Fruit fly (Drosophila melanogaster) whole organism, wandering third instar larva: ENCODE data around the gene CG7142.
A peak's percentile ranks its signal among the peaks of the same experiment; 100 is the strongest.

Experiments
- Abd-B ChIP-seq: fragments of >200 bp; optimal IDR thresholded peaks from 2 replicates; lab custom pipeline; 2017; ENCODE audit warnings: missing biosample characterization, missing genetic modification characterization
- CG32264 ChIP-seq: fragments of 200-800 bp; sonication (Bioruptor generic); optimal IDR thresholded peaks from 2 replicates; lab custom pipeline; 2016; ENCODE audit warnings: missing biosample characterization, missing genetic modification characterization
- CG9705 ChIP-seq: fragments of 200-800 bp; sonication (Bioruptor generic); optimal IDR thresholded peaks from 2 replicates; lab custom pipeline; 2018; ENCODE audit warnings: missing biosample characterization, mild to moderate bottlenecking, missing genetic modification characterization
- CrebA ChIP-seq: fragments of 200-800 bp; sonication (Bioruptor generic); optimal IDR thresholded peaks from 2 replicates; lab custom pipeline; 2016; ENCODE audit warnings: missing biosample characterization, mild to moderate bottlenecking, missing genetic modification characterization, borderline replicate concordance
- Dfd ChIP-seq: fragments of >200 bp; optimal IDR thresholded peaks from 2 replicates; lab custom pipeline; 2017; ENCODE audit warnings: missing biosample characterization, missing genetic modification characterization
- Dif ChIP-seq: fragments of 200-275, 200-300 bp; sonication (Bioruptor generic); optimal IDR thresholded peaks from 2 replicates; lab custom pipeline; 2018; ENCODE audit warnings: missing biosample characterization, missing genetic modification characterization; ENCODE audit not compliant: partially characterized antibody
- GATAd ChIP-seq: sonication (Bioruptor generic); optimal IDR thresholded peaks from 2 replicates; lab custom pipeline; 2016; ENCODE audit warnings: missing biosample characterization, missing genetic modification characterization
- HLH106 ChIP-seq: fragments of 200-800 bp; optimal IDR thresholded peaks from 3 replicates; lab custom pipeline; 2019; ENCODE audit warnings: missing biosample characterization, mild to moderate bottlenecking, missing genetic modification characterization, moderate library complexity
- Hnf4 ChIP-seq: fragments of 200-800 bp; sonication (Bioruptor generic); optimal IDR thresholded peaks from 2 replicates; lab custom pipeline; 2016; ENCODE audit warnings: missing biosample characterization, mild to moderate bottlenecking, missing genetic modification characterization
- Hr78 ChIP-seq: fragments of >200 bp; optimal IDR thresholded peaks from 2 replicates; lab custom pipeline; 2017; ENCODE audit warnings: missing biosample characterization, missing genetic modification characterization
- Hr83 ChIP-seq: fragments of 200-300 bp; sonication (Bioruptor generic); optimal IDR thresholded peaks from 2 replicates; lab custom pipeline; 2016; ENCODE audit warnings: missing biosample characterization, mild to moderate bottlenecking, missing genetic modification characterization, moderate library complexity; ENCODE audit not compliant: poor library complexity, severe bottlenecking
- Jra ChIP-seq: sonication (Bioruptor generic); optimal IDR thresholded peaks from 2 replicates; lab custom pipeline; 2016; ENCODE audit warnings: missing biosample characterization, missing genetic modification characterization
- Mio ChIP-seq: sonication (Bioruptor generic); optimal IDR thresholded peaks from 2 replicates; lab custom pipeline; 2016; ENCODE audit warnings: missing biosample characterization, missing genetic modification characterization
- Myc ChIP-seq: fragments of >200 bp; optimal IDR thresholded peaks from 2 replicates; lab custom pipeline; 2017
- N ChIP-seq: fragments of >200 bp; optimal IDR thresholded peaks from 2 replicates; lab custom pipeline; 2018; ENCODE audit warnings: missing biosample characterization, missing external identifiers, missing genetic modification characterization
- OdsH ChIP-seq: fragments of 200-800 bp; sonication (Bioruptor generic); optimal IDR thresholded peaks from 2 replicates; lab custom pipeline; 2016; ENCODE audit warnings: missing biosample characterization, mild to moderate bottlenecking, missing genetic modification characterization
- Rel ChIP-seq, 2 experiments: fragments of 200-800 bp; sonication (Bioruptor generic) in 1 of 2; optimal IDR thresholded peaks; 2 replicates in 1 of 2; 3 replicates in 1 of 2; lab custom pipeline; 2016 to 2019; ENCODE audit warnings: mild to moderate bottlenecking in 2 of 2, missing biosample characterization in 2 of 2, missing genetic modification characterization in 2 of 2, moderate library complexity in 1 of 2
- Sp1 ChIP-seq: fragments of 200-800 bp; sonication (Bioruptor generic); optimal IDR thresholded peaks from 3 replicates; lab custom pipeline; 2019; ENCODE audit warnings: missing biosample characterization, mild to moderate bottlenecking, missing genetic modification characterization, moderate library complexity
- Vsx2 ChIP-seq: fragments of 200-300, 225-300 bp; sonication (Bioruptor generic); optimal IDR thresholded peaks from 2 replicates; lab custom pipeline; 2018; ENCODE audit warnings: missing biosample characterization, missing genetic modification characterization; ENCODE audit not compliant: partially characterized antibody
- br ChIP-seq: fragments of 200-800 bp; sonication (Bioruptor generic); optimal IDR thresholded peaks from 2 replicates; lab custom pipeline; 2016; ENCODE audit warnings: missing biosample characterization, missing genetic modification characterization
- brk ChIP-seq: fragments of 200-800 bp; sonication (Bioruptor generic); optimal IDR thresholded peaks from 2 replicates; lab custom pipeline; 2016; ENCODE audit warnings: missing biosample characterization, mild to moderate bottlenecking, missing genetic modification characterization
- dl ChIP-seq, 2 experiments: fragments of 175-275, 200-275 bp in 1 of 2; fragments of 200-275 bp in 1 of 2; sonication (Bioruptor generic); optimal IDR thresholded peaks; lab custom pipeline; 2018; ENCODE audit warnings: mild to moderate bottlenecking in 2 of 2, missing biosample characterization in 2 of 2, missing genetic modification characterization in 2 of 2, moderate library complexity in 2 of 2; ENCODE audit not compliant: partially characterized antibody in 2 of 2, insufficient read depth in 1 of 2
- dmrt93B ChIP-seq: fragments of 200-800 bp; sonication (Bioruptor generic); optimal IDR thresholded peaks from 2 replicates; lab custom pipeline; 2018; ENCODE audit warnings: missing biosample characterization, mild to moderate bottlenecking, missing genetic modification characterization
- dsf ChIP-seq: sonication (Bioruptor generic); optimal IDR thresholded peaks from 2 replicates; lab custom pipeline; 2016; ENCODE audit warnings: missing biosample characterization, missing genetic modification characterization, borderline replicate concordance
- ey ChIP-seq: fragments of 200-800 bp; sonication (Bioruptor generic); optimal IDR thresholded peaks from 2 replicates; lab custom pipeline; 2016; ENCODE audit warnings: missing biosample characterization, missing genetic modification characterization
- foxo ChIP-seq, 2 experiments: fragments of 200-800 bp; sonication (Bioruptor generic); optimal IDR thresholded peaks; 2 replicates in 1 of 2; 3 replicates in 1 of 2; lab custom pipeline; 2016 to 2017; ENCODE audit warnings: missing biosample characterization in 2 of 2, missing genetic modification characterization in 2 of 2
- fru ChIP-seq: fragments of 200-800 bp; sonication (Bioruptor generic); optimal IDR thresholded peaks from 3 replicates; lab custom pipeline; 2016; ENCODE audit warnings: missing biosample characterization, mild to moderate bottlenecking, missing genetic modification characterization
- h ChIP-seq: fragments of 200-800 bp; sonication (Bioruptor generic); optimal IDR thresholded peaks from 3 replicates; lab custom pipeline; 2016; ENCODE audit warnings: missing biosample characterization, mild to moderate bottlenecking, missing genetic modification characterization
- jim ChIP-seq: fragments of 175-275, 200-325 bp; sonication (Bioruptor generic); optimal IDR thresholded peaks from 2 replicates; lab custom pipeline; 2016; ENCODE audit warnings: missing biosample characterization, mild to moderate bottlenecking, missing genetic modification characterization
- lola ChIP-seq: fragments of >200 bp; optimal IDR thresholded peaks from 2 replicates; lab custom pipeline; 2017; ENCODE audit warnings: missing biosample characterization, missing genetic modification characterization
- pan ChIP-seq: fragments of >200 bp; optimal IDR thresholded peaks from 2 replicates; lab custom pipeline; 2017
- psq ChIP-seq: fragments of 200-800 bp; sonication (Bioruptor generic); optimal IDR thresholded peaks from 3 replicates; lab custom pipeline; 2017; ENCODE audit warnings: missing biosample characterization, mild to moderate bottlenecking, missing genetic modification characterization, moderate library complexity
- rgr ChIP-seq: fragments of 200-800 bp; sonication (Bioruptor generic); optimal IDR thresholded peaks from 3 replicates; lab custom pipeline; 2016; ENCODE audit warnings: missing biosample characterization, mild to moderate bottlenecking, missing genetic modification characterization
- sage ChIP-seq: fragments of 200-800 bp; sonication (Bioruptor generic); optimal IDR thresholded peaks from 2 replicates; lab custom pipeline; 2016; ENCODE audit warnings: missing biosample characterization, mild to moderate bottlenecking, missing genetic modification characterization
- sv ChIP-seq: fragments of 200-800 bp; sonication (Bioruptor generic); optimal IDR thresholded peaks from 3 replicates; lab custom pipeline; 2016; ENCODE audit warnings: missing biosample characterization, missing genetic modification characterization
- tai ChIP-seq: sonication (Bioruptor generic); optimal IDR thresholded peaks from 2 replicates; lab custom pipeline; 2016; ENCODE audit warnings: missing biosample characterization, missing genetic modification characterization
- usp ChIP-seq: fragments of >200 bp; optimal IDR thresholded peaks from 2 replicates; lab custom pipeline; 2017; ENCODE audit warnings: missing biosample characterization, missing genetic modification characterization
- woc ChIP-seq: sonication (Bioruptor generic); optimal IDR thresholded peaks from 2 replicates; lab custom pipeline; 2016; ENCODE audit warnings: missing biosample characterization, mild to moderate bottlenecking, missing genetic modification characterization

The CG7142 gene

DNA sequence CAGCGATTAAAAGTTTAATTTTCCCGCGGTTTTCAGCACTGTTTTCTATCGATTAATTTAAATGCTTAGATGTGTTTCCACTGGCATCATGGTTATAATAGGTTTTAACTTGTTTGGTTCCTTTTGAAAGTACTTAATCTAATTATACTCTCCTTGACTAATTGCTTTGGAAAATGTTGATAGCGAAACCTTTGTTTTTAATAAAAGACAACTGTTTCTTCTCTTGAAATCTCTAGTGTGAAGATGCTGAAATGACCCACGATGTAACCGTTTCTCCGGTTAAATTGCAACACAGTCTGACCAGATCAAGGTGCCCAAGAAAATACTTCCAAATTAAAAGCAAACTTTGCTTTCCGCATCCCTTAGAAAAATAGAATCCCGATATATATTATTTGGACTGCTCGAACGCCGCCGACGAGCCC, 19.6 kb upstream of the CG7142 start, which contains the start of gene Dlc90F:
Dlc90F (plus strand) TSS at position 330 of the 422 bp plus-strand sequence.
- TF ChIP-seq Hr78 (GFP tag; lab: Kevin White, UChicago) (no peak), Vsx2 (GFP tag; lab: Kevin White, UChicago) (no peak), Abd-B (GFP tag; lab: Kevin White, UChicago) (no peak), Jra (GFP tag; lab: Kevin White, UChicago) (peak; percentile 45), pan (lab: Kevin White, UChicago) (no peak), br (GFP tag; lab: Kevin White, UChicago) (peak; percentile 44), h (no peak), foxo (GFP tag; optimal IDR thresholded peaks at IDR 0.05; lab: Kevin White, UChicago) (no peak), GATAd (GFP tag; lab: Kevin White, UChicago) (no peak), Myc (lab: Kevin White, UChicago) (peak; percentile 27), Hnf4 (GFP tag; lab: Kevin White, UChicago) (peak; percentile 64), dmrt93B (peak; percentile 53), sage (GFP tag; lab: Kevin White, UChicago) (peak; percentile 4), Sp1 (GFP tag; lab: Kevin White, UChicago) (peak; percentile 63), dl (GFP tag; optimal IDR thresholded peaks at IDR 0.05; lab: Kevin White, UChicago; ENCODE audit: insufficient read depth in 1 of 2, partially characterized antibody in 2 of 2) (no peak), usp (GFP tag; lab: Kevin White, UChicago) (no peak), ey (GFP tag; lab: Kevin White, UChicago) (peak; percentile 64), brk (GFP tag; lab: Kevin White, UChicago) (no peak), jim (GFP tag; lab: Kevin White, UChicago) (no peak), Hr83 (GFP tag; lab: Kevin White, UChicago) (no peak), woc (GFP tag; lab: Kevin White, UChicago) (peak; percentile 73), Dfd (GFP tag; lab: Kevin White, UChicago) (no peak), CrebA (GFP tag; lab: Kevin White, UChicago) (no peak), tai (GFP tag; lab: Kevin White, UChicago) (no peak), dsf (GFP tag; lab: Kevin White, UChicago) (peak; percentile 58), Mio (GFP tag; lab: Kevin White, UChicago) (no peak), Rel (GFP tag; optimal IDR thresholded peaks at IDR 0.05; lab: Kevin White, UChicago) (no peak), Rel (tag; optimal IDR thresholded peaks at IDR 0.05; lab: Kevin White, UChicago) (peak; percentile 33), Dif (GFP tag; lab: Kevin White, UChicago) (no peak), psq (GFP tag; lab: Kevin White, UChicago) (peak; percentile 54), fru (GFP tag; lab: Kevin White, UChicago) (peak; percentile 67), sv (GFP tag; lab: Kevin White, UChicago) (no peak), OdsH (peak; percentile 8), N (no peak), CG32264 (GFP tag; lab: Kevin White, UChicago) (no peak), HLH106 (tag; lab: Kevin White, UChicago) (peak; percentile 78), lola (GFP tag; lab: Kevin White, UChicago) (no peak), rgr (GFP tag; lab: Kevin White, UChicago) (peak; percentile 62), CG9705 (GFP tag; lab: Kevin White, UChicago) (no peak)

DNA sequence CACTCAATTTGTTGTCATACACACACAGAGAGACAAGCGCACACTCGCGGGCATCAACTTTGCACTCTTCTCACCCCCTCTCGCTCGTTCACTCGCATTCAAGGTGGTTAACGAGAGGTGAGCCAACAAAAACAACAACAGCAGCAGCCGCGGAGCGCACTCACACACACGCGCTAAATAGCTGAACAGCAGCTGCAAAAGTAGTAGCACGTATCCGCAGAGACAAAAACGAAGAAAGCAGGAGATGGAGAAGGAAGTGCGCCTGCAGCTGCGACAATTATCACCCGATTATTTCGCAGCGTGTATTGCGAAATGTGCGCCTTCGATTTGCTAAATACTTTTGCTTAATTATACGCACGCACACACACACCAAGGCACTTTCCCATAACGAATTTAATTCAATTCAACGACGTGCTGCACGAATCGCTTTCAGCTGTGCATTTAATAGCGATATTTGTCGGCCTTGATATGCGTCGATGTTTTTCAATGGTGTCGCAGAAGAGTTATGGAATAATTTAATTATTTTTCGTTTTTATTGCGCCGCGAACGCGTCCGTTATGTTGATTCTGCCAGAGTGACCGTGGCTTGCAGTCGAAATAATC, 19.1 kb upstream of the CG7142 start:
- TF ChIP-seq brk (GFP tag; lab: Kevin White, UChicago) (no peak), HLH106 (tag; lab: Kevin White, UChicago) (peak; percentile 27), Dif (GFP tag; lab: Kevin White, UChicago) (peak; percentile 42), woc (GFP tag; lab: Kevin White, UChicago) (no peak), tai (GFP tag; lab: Kevin White, UChicago) (no peak), h (peak; percentile 56), Mio (GFP tag; lab: Kevin White, UChicago) (peak; percentile 63), GATAd (GFP tag; lab: Kevin White, UChicago) (peak; percentile 2), CrebA (GFP tag; lab: Kevin White, UChicago) (no peak), Rel (GFP tag; optimal IDR thresholded peaks at IDR 0.05; lab: Kevin White, UChicago) (peak; percentile 68), Rel (tag; optimal IDR thresholded peaks at IDR 0.05; lab: Kevin White, UChicago) (peak; percentile 10), dsf (GFP tag; lab: Kevin White, UChicago) (no peak), Jra (GFP tag; lab: Kevin White, UChicago) (peak; percentile 87), Hr78 (GFP tag; lab: Kevin White, UChicago) (no peak), N (no peak), dl (GFP tag; optimal IDR thresholded peaks at IDR 0.05; lab: Kevin White, UChicago; ENCODE audit: insufficient read depth in 1 of 2, partially characterized antibody in 2 of 2) (peak in 1 of 2 experiments; percentile 29), Hnf4 (GFP tag; lab: Kevin White, UChicago) (peak; percentile 58), psq (GFP tag; lab: Kevin White, UChicago) (peak; percentile 6), Myc (lab: Kevin White, UChicago) (no peak), Vsx2 (GFP tag; lab: Kevin White, UChicago) (no peak), CG32264 (GFP tag; lab: Kevin White, UChicago) (no peak), jim (GFP tag; lab: Kevin White, UChicago) (peak; percentile 89), Hr83 (GFP tag; lab: Kevin White, UChicago) (peak; percentile 97), sv (GFP tag; lab: Kevin White, UChicago) (no peak), Sp1 (GFP tag; lab: Kevin White, UChicago) (no peak), CG9705 (GFP tag; lab: Kevin White, UChicago) (no peak), Abd-B (GFP tag; lab: Kevin White, UChicago) (no peak), usp (GFP tag; lab: Kevin White, UChicago) (no peak), sage (GFP tag; lab: Kevin White, UChicago) (peak; percentile 34), lola (GFP tag; lab: Kevin White, UChicago) (no peak), ey (GFP tag; lab: Kevin White, UChicago) (peak; percentile 41), rgr (GFP tag; lab: Kevin White, UChicago) (peak; percentile 59), pan (lab: Kevin White, UChicago) (no peak), fru (GFP tag; lab: Kevin White, UChicago) (peak; percentile 23), dmrt93B (no peak), OdsH (peak; percentile 32), foxo (GFP tag; optimal IDR thresholded peaks at IDR 0.05; lab: Kevin White, UChicago) (peak in 1 of 2 experiments; percentile 37), br (GFP tag; lab: Kevin White, UChicago) (peak; percentile 55), Dfd (GFP tag; lab: Kevin White, UChicago) (no peak)
